Fruit fly (Drosophila melanogaster): ENCODE data around the gene Rab11.
A peak's percentile ranks its signal among the peaks of the same experiment; 100 is the strongest.

Gene Rab11

dm6 chr3R:21064000-21064924, 46.9 kb upstream of the Rab11 start, which contains the start of gene Cortactin (continued):
- TF ChIP-seq br (optimal IDR thresholded peaks at IDR 0.05) (no peak), crol (GFP tag; IDR thresholded peaks at IDR 0.05) (no peak), Eip74EF (GFP tag; optimal IDR thresholded peaks at IDR 0.05) (peak in 1 of 2 experiments; percentile 9), ssp (GFP tag; IDR thresholded peaks at IDR 0.05) (no peak), ap (GFP tag; IDR thresholded peaks at IDR 0.05) (no peak), vnd (GFP tag; IDR thresholded peaks at IDR 0.05; ENCODE audit: partially characterized antibody) (peak; percentile 82), Sry-δ (GFP tag; optimal IDR thresholded peaks at IDR 0.05) (peak; percentile 84), CG32772 (GFP tag; IDR thresholded peaks at IDR 0.05) (no peak), Dbx (GFP tag; IDR thresholded peaks at IDR 0.05) (0 out of 3 replicates have a peak, but pooled peaks have one; percentile 48), nmo (GFP tag; optimal IDR thresholded peaks at IDR 0.05) (peak; percentile 42), bigmax (GFP tag; optimal IDR thresholded peaks at IDR 0.05) (peak; percentile 4), CG10565 (GFP tag; optimal IDR thresholded peaks at IDR 0.05) (no peak), gsb (GFP tag; IDR thresholded peaks at IDR 0.05) (no peak), pb (GFP tag; optimal IDR thresholded peaks at IDR 0.05) (no peak), h (optimal IDR thresholded peaks at IDR 0.05) (no peak), CG31224 (GFP tag; IDR thresholded peaks at IDR 0.05) (no peak), dan (GFP tag; IDR thresholded peaks at IDR 0.05) (no peak), CG9609 (GFP tag; optimal IDR thresholded peaks at IDR 0.05) (no peak), D19B (GFP tag; optimal IDR thresholded peaks at IDR 0.05) (no peak), Sin3A (optimal IDR thresholded peaks at IDR 0.05) (no peak), Lpt (GFP tag; optimal IDR thresholded peaks at IDR 0.05) (no peak), Poxn (GFP tag; IDR thresholded peaks at IDR 0.05) (no peak), kay (GFP tag; optimal IDR thresholded peaks at IDR 0.05) (peak; percentile 48), Dek (tag; optimal IDR thresholded peaks at IDR 0.05) (peak; percentile 1), sob (GFP tag; IDR thresholded peaks at IDR 0.05) (0 out of 2 replicates have a peak, but pooled peaks have one; percentile 19), CG30431 (GFP tag; optimal IDR thresholded peaks at IDR 0.05) (no peak), run (tag; optimal IDR thresholded peaks at IDR 0.05) (no peak), CG17829 (tag; optimal IDR thresholded peaks at IDR 0.05) (peak; percentile 10), CG6272 (GFP tag; IDR thresholded peaks at IDR 0.05) (0 out of 2 replicates have a peak, but pooled peaks have one; percentile 14), peb (GFP tag; IDR thresholded peaks at IDR 0.05) (no peak), E2f2 (GFP tag; IDR thresholded peaks at IDR 0.05) (peak; percentile 99), fd96Cb (tag; optimal IDR thresholded peaks at IDR 0.05) (no peak), wdn (GFP tag; IDR thresholded peaks at IDR 0.05) (no peak), CG18476 (GFP tag; optimal IDR thresholded peaks at IDR 0.05) (no peak), Tbp (GFP tag; optimal IDR thresholded peaks at IDR 0.05) (no peak), vvl (GFP tag; IDR thresholded peaks at IDR 0.05) (peak; percentile 65; the same call in 1 of the 2 replicates)

DNA sequence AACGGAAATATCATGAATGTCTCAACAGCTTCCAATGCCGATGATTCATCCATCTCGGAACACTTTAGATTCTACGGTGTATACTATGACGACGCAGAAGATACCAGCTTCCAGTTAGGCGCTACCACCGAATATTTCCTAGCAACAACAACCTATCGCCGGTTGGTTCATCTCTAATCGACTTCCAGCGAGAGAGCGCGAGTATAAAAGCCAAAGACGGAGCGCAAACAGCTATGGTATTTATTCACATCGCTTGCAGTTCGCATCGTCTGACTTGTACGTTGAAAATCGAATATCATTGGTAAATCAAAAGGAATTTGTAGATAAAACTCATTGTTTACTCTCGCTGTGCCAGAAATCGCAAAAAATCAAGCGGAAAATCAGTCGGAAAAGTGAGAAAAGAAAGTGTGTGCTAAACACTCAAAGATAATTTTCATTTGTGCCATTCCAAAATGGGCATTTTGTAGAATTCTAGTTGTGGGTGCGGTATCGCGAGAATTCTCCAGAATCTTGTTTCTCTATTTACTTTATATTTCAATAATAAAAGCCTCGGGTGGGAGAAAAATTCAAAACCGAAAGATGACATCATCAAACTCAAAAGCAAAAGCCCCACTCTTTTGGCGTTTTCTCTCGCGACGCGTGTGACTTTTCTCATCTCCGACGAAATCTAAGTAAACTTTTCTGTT, 46.1 kb upstream of the Rab11 start, which contains the start of gene AnxB9:
Gene AnxB9, plus strand, starts transcription at position 232 of the 686 bp plus-strand sequence.
- peak; percentile 56; the same call in 2 of the 3 replicates for TF ChIP-seq Dbx (GFP tag; IDR thresholded peaks at IDR 0.05)
- no peak for TF ChIP-seq vnd (GFP tag; IDR thresholded peaks at IDR 0.05; ENCODE audit: partially characterized antibody)
- peak; percentile 15 for TF ChIP-seq ac (GFP tag; optimal IDR thresholded peaks at IDR 0.05)
- TF ChIP-seq slp2 (GFP tag; optimal IDR thresholded peaks at IDR 0.05), result no peak
- TF ChIP-seq insv (GFP tag; optimal IDR thresholded peaks at IDR 0.05), result no peak
- no peak for TF ChIP-seq CG1832 (GFP tag; optimal IDR thresholded peaks at IDR 0.05)
- peak; percentile 96 for TF ChIP-seq CG6791 (GFP tag; IDR thresholded peaks at IDR 0.05; ENCODE audit: partially characterized antibody)
- no peak for TF ChIP-seq CG17802 (tag; optimal IDR thresholded peaks at IDR 0.05)
- no peak for TF ChIP-seq CG2875 (GFP tag; optimal IDR thresholded peaks at IDR 0.05)
- TF ChIP-seq en (GFP tag; optimal IDR thresholded peaks at IDR 0.05), result no peak
- no peak for TF ChIP-seq pan (optimal IDR thresholded peaks at IDR 0.05)
- TF ChIP-seq pan (GFP tag; optimal IDR thresholded peaks at IDR 0.05 in 1 of 2, IDR thresholded peaks at IDR 0.05 in 1 of 2), result no peak
- no peak for TF ChIP-seq Camta (GFP tag; optimal IDR thresholded peaks at IDR 0.05)
- no peak for TF ChIP-seq tll (GFP tag; optimal IDR thresholded peaks at IDR 0.05)
- no peak for TF ChIP-seq zfh2 (GFP tag; optimal IDR thresholded peaks at IDR 0.05)
- TF ChIP-seq Opbp (GFP tag; IDR thresholded peaks at IDR 0.05; ENCODE audit: partially characterized antibody), result peak; percentile 77
- peak in 1 of 2 experiments; percentile 49 for TF ChIP-seq Eip74EF (GFP tag; optimal IDR thresholded peaks at IDR 0.05)

Measured in whole organism, embryonic.